Fruit fly (Drosophila melanogaster) whole organism, embryonic: ENCODE results near the gene Polr3E.

Source experiments
- Abd-B ChIP-seq: fragments of 200-800 bp; sonication (Bioruptor generic); optimal IDR thresholded peaks from 2 replicates; lab custom pipeline; 2018; ENCODE audit warnings: missing biosample characterization, mild to moderate bottlenecking, missing genetic modification characterization, moderate library complexity
- BEAF-32 ChIP-seq: fragments of 200-800 bp; sonication (Bioruptor generic); optimal IDR thresholded peaks from 3 replicates; lab custom pipeline; 2017; ENCODE audit warnings: missing biosample characterization, missing genetic modification characterization, mild to moderate bottlenecking, moderate library complexity, missing genetic modification reagents
- CG10431 ChIP-seq: fragments of 200-800 bp; sonication (Bioruptor generic); optimal IDR thresholded peaks from 3 replicates; lab custom pipeline; 2018; ENCODE audit warnings: missing biosample characterization, mild to moderate bottlenecking, missing genetic modification characterization
- CG11085 ChIP-seq: fragments of 200-800 bp; sonication (Bioruptor generic); IDR thresholded peaks from 2 replicates; pipeline ENCODE4 v1.3.6; 2022; ENCODE audit warnings: missing biosample characterization, missing genetic modification characterization
- CG11247 ChIP-seq: fragments of 200-800 bp; sonication (Bioruptor generic); IDR thresholded peaks from 2 replicates; pipeline ENCODE4 v1.3.6; 2022; ENCODE audit warnings: missing biosample characterization, missing genetic modification characterization
- CG11695 ChIP-seq: fragments of 200-800 bp; sonication (Bioruptor generic); IDR thresholded peaks from 3 replicates; pipeline ENCODE4 v1.3.6; 2022; ENCODE audit warnings: missing biosample characterization, missing genetic modification characterization
- CG12391 ChIP-seq: fragments of 200-800 bp; sonication (Bioruptor generic); optimal IDR thresholded peaks from 3 replicates; lab custom pipeline; 2018; ENCODE audit warnings: missing biosample characterization, mild to moderate bottlenecking, missing genetic modification characterization, moderate library complexity
- CG13296 ChIP-seq: fragments of 200-800 bp; sonication (Bioruptor generic); optimal IDR thresholded peaks from 3 replicates; lab custom pipeline; 2018; ENCODE audit warnings: missing biosample characterization, mild to moderate bottlenecking, missing genetic modification characterization
- CG14050 ChIP-seq: fragments of 200-800 bp; sonication (Bioruptor generic); IDR thresholded peaks from 3 replicates; pipeline ENCODE4 v1.3.6; 2022; ENCODE audit warnings: missing biosample characterization, missing genetic modification characterization
- CG15011 ChIP-seq: fragments of 200-800 bp; sonication (Bioruptor generic); optimal IDR thresholded peaks from 3 replicates; lab custom pipeline; 2018; ENCODE audit warnings: missing biosample characterization, mild to moderate bottlenecking, missing genetic modification characterization
- CG1603 ChIP-seq: fragments of 200-800 bp; sonication (Bioruptor generic); optimal IDR thresholded peaks from 2 replicates; lab custom pipeline; 2019; ENCODE audit warnings: missing biosample characterization, mild to moderate bottlenecking, missing genetic modification characterization, moderate library complexity
- CG18764 ChIP-seq: fragments of 200-800 bp; sonication (Bioruptor generic); optimal IDR thresholded peaks from 3 replicates; lab custom pipeline; 2016; ENCODE audit warnings: missing biosample characterization, missing genetic modification characterization
- CG30403 ChIP-seq: fragments of 200-800 bp; sonication (Bioruptor generic); optimal IDR thresholded peaks from 3 replicates; lab custom pipeline; 2016; ENCODE audit warnings: missing biosample characterization, missing genetic modification characterization
- CG3065 ChIP-seq: fragments of 200-800 bp; sonication (Bioruptor generic); optimal IDR thresholded peaks from 2 replicates; lab custom pipeline; 2016; ENCODE audit warnings: missing biosample characterization, missing genetic modification characterization
- CG3281 ChIP-seq: fragments of 200-800 bp; sonication (Bioruptor generic); optimal IDR thresholded peaks from 3 replicates; lab custom pipeline; 2017; ENCODE audit warnings: missing biosample characterization, mild to moderate bottlenecking, missing genetic modification characterization
- CG6654 ChIP-seq: fragments of 200-800 bp; sonication (Bioruptor generic); optimal IDR thresholded peaks from 2 replicates; lab custom pipeline; 2017; ENCODE audit warnings: missing biosample characterization, mild to moderate bottlenecking, missing genetic modification characterization
- CG6765 ChIP-seq: fragments of 200-800 bp; sonication (Bioruptor generic); optimal IDR thresholded peaks from 3 replicates; lab custom pipeline; 2017; ENCODE audit warnings: missing biosample characterization, mild to moderate bottlenecking, missing genetic modification characterization
- CG7839 ChIP-seq: fragments of 200-800 bp; sonication (Bioruptor generic); optimal IDR thresholded peaks from 3 replicates; lab custom pipeline; 2018; ENCODE audit warnings: missing biosample characterization, mild to moderate bottlenecking, missing genetic modification characterization, moderate library complexity
- CG8478 ChIP-seq: fragments of >200 bp; optimal IDR thresholded peaks from 2 replicates; lab custom pipeline; 2018
- CG9437 ChIP-seq: fragments of 200-800 bp; sonication (Bioruptor generic); optimal IDR thresholded peaks from 2 replicates; lab custom pipeline; 2018; ENCODE audit warnings: missing biosample characterization, mild to moderate bottlenecking, missing genetic modification characterization
- Chrac-16 ChIP-seq: fragments of 200-800 bp; sonication (Bioruptor generic); optimal IDR thresholded peaks from 3 replicates; lab custom pipeline; 2016; ENCODE audit warnings: missing biosample characterization, missing genetic modification characterization
- D ChIP-seq, 2 experiments: fragments of 200-800 bp in 1 of 2; fragments of >200 bp in 1 of 2; sonication (Bioruptor generic) in 1 of 2; optimal IDR thresholded peaks; 2 replicates in 1 of 2; 3 replicates in 1 of 2; lab custom pipeline; 2017; ENCODE audit warnings: mild to moderate bottlenecking in 1 of 2, missing biosample characterization in 1 of 2, missing genetic modification characterization in 1 of 2, missing genetic modification reagents in 1 of 2
- Dip3 ChIP-seq: fragments of 200-800 bp; sonication (Bioruptor generic); optimal IDR thresholded peaks from 3 replicates; lab custom pipeline; 2016; ENCODE audit warnings: missing biosample characterization, missing genetic modification characterization
- Fer1 ChIP-seq: fragments of 200-800 bp; sonication (Bioruptor generic); optimal IDR thresholded peaks from 2 replicates; lab custom pipeline; 2017; ENCODE audit warnings: missing biosample characterization, mild to moderate bottlenecking, missing genetic modification characterization
- Fer2 ChIP-seq: fragments of 200-800 bp; sonication (Bioruptor generic); optimal IDR thresholded peaks from 2 replicates; lab custom pipeline; 2018; ENCODE audit warnings: missing biosample characterization, mild to moderate bottlenecking, missing genetic modification characterization, moderate library complexity
- Hr78 ChIP-seq, 2 experiments: fragments of 200-800 bp in 1 of 2; fragments of >200 bp in 1 of 2; sonication (Bioruptor generic) in 1 of 2; optimal IDR thresholded peaks; 2 replicates each; lab custom pipeline; 2017 to 2019; ENCODE audit warnings: missing biosample characterization in 2 of 2, missing genetic modification characterization in 2 of 2, mild to moderate bottlenecking in 1 of 2, moderate library complexity in 1 of 2
- Nf-YC ChIP-seq: fragments of 200-800 bp; optimal IDR thresholded peaks from 3 replicates; lab custom pipeline; 2019; ENCODE audit warnings: missing biosample characterization, mild to moderate bottlenecking, missing genetic modification characterization, moderate library complexity
- Oli ChIP-seq: fragments of 200-800 bp; sonication (Bioruptor generic); optimal IDR thresholded peaks from 2 replicates; lab custom pipeline; 2018; ENCODE audit warnings: missing biosample characterization, mild to moderate bottlenecking, missing genetic modification characterization, moderate library complexity
- Ravus ChIP-seq: fragments of 200-800 bp; sonication (Bioruptor generic); IDR thresholded peaks from 2 replicates; pipeline ENCODE4 v1.3.6; 2022; ENCODE audit warnings: missing biosample characterization, missing genetic modification characterization
- Taf1 ChIP-seq: fragments of 200-800 bp; sonication (Bioruptor generic); IDR thresholded peaks from 2 replicates; pipeline ENCODE4 v1.3.6; 2022; ENCODE audit warnings: missing biosample characterization, missing genetic modification characterization
- Tbp ChIP-seq: fragments of >200 bp; optimal IDR thresholded peaks from 2 replicates; lab custom pipeline; 2018; ENCODE audit warnings: missing biosample characterization, missing genetic modification characterization
- ara ChIP-seq: fragments of 200-800 bp; sonication (Bioruptor generic); IDR thresholded peaks from 2 replicates; pipeline ENCODE4 v1.3.6; 2022; ENCODE audit warnings: missing biosample characterization, missing genetic modification characterization
- bsh ChIP-seq, 2 experiments: fragments of 200-800 bp; sonication (Bioruptor generic); optimal IDR thresholded peaks; 2 replicates each; lab custom pipeline; 2017 to 2018; ENCODE audit warnings: mild to moderate bottlenecking in 2 of 2, missing biosample characterization in 2 of 2, missing genetic modification characterization in 2 of 2, moderate library complexity in 1 of 2
- ewg ChIP-seq: fragments of 200-800 bp; sonication (Bioruptor generic); optimal IDR thresholded peaks from 3 replicates; lab custom pipeline; 2017; ENCODE audit warnings: mild to moderate bottlenecking, missing biosample characterization, missing genetic modification reagents, missing genetic modification characterization
- fd96Cb ChIP-seq: fragments of 200-800 bp; sonication (Bioruptor generic); optimal IDR thresholded peaks from 2 replicates; lab custom pipeline; 2018; ENCODE audit warnings: missing biosample characterization, mild to moderate bottlenecking, missing genetic modification characterization, moderate library complexity
- gfzf ChIP-seq: fragments of 200-800 bp; sonication (Bioruptor generic); optimal IDR thresholded peaks from 2 replicates; lab custom pipeline; 2016; ENCODE audit warnings: missing biosample characterization, mild to moderate bottlenecking, missing genetic modification characterization, moderate library complexity
- jigr1 ChIP-seq: fragments of 200-800 bp; sonication (Bioruptor generic); IDR thresholded peaks from 3 replicates; pipeline ENCODE4 v1.3.6; 2022; ENCODE audit warnings: missing biosample characterization, missing genetic modification characterization
- jumu ChIP-seq: fragments of 200-800 bp; sonication (Bioruptor generic); optimal IDR thresholded peaks from 3 replicates; lab custom pipeline; 2016; ENCODE audit warnings: missing biosample characterization, missing genetic modification characterization
- lmd ChIP-seq: fragments of 200-800 bp; sonication (Bioruptor generic); IDR thresholded peaks from 2 replicates; pipeline ENCODE4 v1.3.6; 2022; ENCODE audit warnings: missing biosample characterization, missing genetic modification characterization
- org-1 ChIP-seq: fragments of 200-800 bp; sonication (Bioruptor generic); optimal IDR thresholded peaks from 2 replicates; lab custom pipeline; 2017; ENCODE audit warnings: missing biosample characterization, missing genetic modification characterization
- ro ChIP-seq: fragments of 200-800 bp; sonication (Bioruptor generic); IDR thresholded peaks from 2 replicates; pipeline ENCODE4 v1.3.6; 2022; ENCODE audit warnings: missing biosample characterization, missing genetic modification characterization
- row ChIP-seq: fragments of 200-800 bp; sonication (Bioruptor generic); IDR thresholded peaks from 3 replicates; pipeline ENCODE4 v1.3.6; 2022; ENCODE audit warnings: missing biosample characterization, missing genetic modification characterization
- stc ChIP-seq: fragments of 200-800 bp; sonication (Bioruptor generic); IDR thresholded peaks from 2 replicates; pipeline ENCODE4 v1.3.6; 2022; ENCODE audit warnings: missing biosample characterization, missing genetic modification characterization
- sug ChIP-seq: fragments of 200-800 bp; optimal IDR thresholded peaks from 2 replicates; lab custom pipeline; 2019; ENCODE audit warnings: missing biosample characterization, mild to moderate bottlenecking, missing genetic modification characterization, moderate library complexity
- tio ChIP-seq: fragments of 200-800 bp; sonication (Bioruptor generic); optimal IDR thresholded peaks from 2 replicates; lab custom pipeline; 2017; ENCODE audit warnings: missing biosample characterization, missing genetic modification characterization, inconsistent platforms
- zen2 ChIP-seq: fragments of 200-800 bp; sonication (Bioruptor generic); IDR thresholded peaks from 3 replicates; pipeline ENCODE4 v1.3.6; 2022; ENCODE audit warnings: missing biosample characterization, missing genetic modification characterization; ENCODE audit not compliant: partially characterized antibody

The Polr3E gene

dm6 chr3L:21040831-21041230 lies 9.2 kb downstream of the Polr3E start (continued):
- TF ChIP-seq BEAF-32 (GFP tag; lab: Kevin White, UChicago) (no peak), bsh (GFP tag; optimal IDR thresholded peaks at IDR 0.05; lab: Kevin White, UChicago) (no peak), Ravus (GFP tag; lab: Robert Waterston, UW) (no peak), CG6654 (GFP tag; lab: Kevin White, UChicago) (no peak), jumu (no peak), Hr78 (GFP tag; optimal IDR thresholded peaks at IDR 0.05; lab: Kevin White, UChicago) (no peak), ewg (no peak), CG13296 (GFP tag; lab: Kevin White, UChicago) (no peak), Chrac-16 (GFP tag; lab: Kevin White, UChicago) (no peak), gfzf (GFP tag; lab: Kevin White, UChicago) (no peak), fd96Cb (no peak), ro (no peak), lmd (GFP tag; lab: Robert Waterston, UW) (no peak), Fer1 (GFP tag; lab: Kevin White, UChicago) (no peak), CG8478 (no peak), CG11085 (GFP tag; lab: Robert Waterston, UW) (no peak), CG15011 (GFP tag; lab: Kevin White, UChicago) (no peak), Abd-B (GFP tag; lab: Kevin White, UChicago) (peak; percentile 19)

- TF ChIP-seq D (optimal IDR thresholded peaks at IDR 0.05; lab: Kevin White, UChicago) (no peak), D (GFP tag; optimal IDR thresholded peaks at IDR 0.05; lab: Kevin White, UChicago) (no peak), CG18764 (GFP tag; lab: Kevin White, UChicago) (no peak), jigr1 (GFP tag; lab: Robert Waterston, UW) (no peak), ara (GFP tag; lab: Robert Waterston, UW) (no peak), sug (tag; lab: Kevin White, UChicago) (no peak), Taf1 (GFP tag; lab: Robert Waterston, UW) (0 out of 2 replicates have a peak, but pooled peaks have one; percentile 20), CG11247 (GFP tag; lab: Robert Waterston, UW) (0 out of 2 replicates have a peak, but pooled peaks have one; percentile 8), CG3281 (GFP tag; lab: Kevin White, UChicago) (peak; percentile 12), CG11695 (GFP tag; lab: Robert Waterston, UW) (peak; percentile 66; the same call in 2 of the 3 replicates), Tbp (GFP tag; lab: Kevin White, UChicago) (no peak), tio (peak; percentile 3), CG30403 (peak; percentile 6), Dip3 (GFP tag; lab: Kevin White, UChicago) (peak; percentile 15), zen2 (GFP tag; lab: Robert Waterston, UW) (no peak), CG6765 (GFP tag; lab: Kevin White, UChicago) (no peak), CG3065 (GFP tag; lab: Kevin White, UChicago) (no peak), fd96Cb (peak; percentile 10), CG10431 (GFP tag; lab: Kevin White, UChicago) (no peak), CG9437 (GFP tag; lab: Kevin White, UChicago) (peak; percentile 11), jumu (no peak), CG12391 (tag; lab: Kevin White, UChicago) (peak; percentile 8), Fer1 (GFP tag; lab: Kevin White, UChicago) (peak; percentile 8), CG11085 (GFP tag; lab: Robert Waterston, UW) (0 out of 2 replicates have a peak, but pooled peaks have one; percentile 6), CG1603 (peak; percentile 39), row (GFP tag; lab: Robert Waterston, UW) (peak; percentile 51), Nf-YC (tag; lab: Kevin White, UChicago) (peak; percentile 73), Oli (peak; percentile 49), Fer2 (tag; lab: Kevin White, UChicago) (no peak), org-1 (GFP tag; lab: Kevin White, UChicago) (peak; percentile 15), CG14050 (GFP tag; lab: Robert Waterston, UW) (peak; percentile 38; the same call in 1 of the 3 replicates), stc (GFP tag; lab: Robert Waterston, UW) (peak; percentile 15; the same call in 1 of the 2 replicates), CG7839 (peak; percentile 19)
Measured at dm6 chr3L:21041952-21042933, 10.6 kb downstream of the Polr3E start.
